Fruit fly (Drosophila melanogaster) whole organism, embryonic: Measurements from ENCODE around the gene RpL32.

Experiments
- Ada2b ChIP-seq: fragments of 200-800 bp; sonication (Bioruptor generic); IDR thresholded peaks from 2 replicates; pipeline ENCODE4 v1.3.6; 2022; ENCODE audit warnings: missing biosample characterization, missing genetic modification characterization
- Atf3 ChIP-seq: fragments of 200-800 bp; sonication (Bioruptor generic); optimal IDR thresholded peaks from 3 replicates; lab custom pipeline; 2016; ENCODE audit warnings: missing biosample characterization, missing genetic modification characterization
- Atf6 ChIP-seq: fragments of 200-800 bp; sonication (Bioruptor generic); IDR thresholded peaks from 2 replicates; pipeline ENCODE4 v1.3.6; 2022; ENCODE audit warnings: missing biosample characterization, missing genetic modification characterization
- CG10147 ChIP-seq: fragments of 200-800 bp; sonication (Bioruptor generic); optimal IDR thresholded peaks from 2 replicates; lab custom pipeline; 2019; ENCODE audit warnings: missing biosample characterization, mild to moderate bottlenecking, missing genetic modification characterization, moderate library complexity
- CG11695 ChIP-seq: fragments of 200-800 bp; sonication (Bioruptor generic); IDR thresholded peaks from 3 replicates; pipeline ENCODE4 v1.3.6; 2022; ENCODE audit warnings: missing biosample characterization, missing genetic modification characterization
- CG12942 ChIP-seq: fragments of 200-800 bp; sonication (Bioruptor generic); optimal IDR thresholded peaks from 3 replicates; lab custom pipeline; 2016; ENCODE audit warnings: missing biosample characterization, missing genetic modification characterization
- CG13123 ChIP-seq: fragments of 200-800 bp; sonication (Bioruptor generic); optimal IDR thresholded peaks from 2 replicates; lab custom pipeline; 2016; ENCODE audit warnings: missing biosample characterization, missing genetic modification characterization
- CG13287 ChIP-seq: fragments of 200-800 bp; sonication (Bioruptor generic); IDR thresholded peaks from 2 replicates; pipeline ENCODE4 v1.3.6; 2022; ENCODE audit warnings: missing biosample characterization, missing genetic modification characterization; ENCODE audit not compliant: partially characterized antibody
- CG16813 ChIP-seq: fragments of 200-800 bp; sonication (Bioruptor generic); IDR thresholded peaks from 3 replicates; pipeline ENCODE4 v1.3.6; 2022; ENCODE audit warnings: missing biosample characterization, missing genetic modification characterization; ENCODE audit not compliant: partially characterized antibody
- CG16815 ChIP-seq: fragments of 200-800 bp; sonication (Bioruptor generic); optimal IDR thresholded peaks from 3 replicates; lab custom pipeline; 2017; ENCODE audit warnings: missing biosample characterization, mild to moderate bottlenecking, missing genetic modification characterization
- CG17328 ChIP-seq: fragments of 200-800 bp; sonication (Bioruptor generic); IDR thresholded peaks from 2 replicates; pipeline ENCODE4 v1.3.6; 2022; ENCODE audit warnings: missing biosample characterization, missing genetic modification characterization
- CG17385 ChIP-seq: fragments of 200-800 bp; sonication (Bioruptor generic); optimal IDR thresholded peaks from 3 replicates; lab custom pipeline; 2018; ENCODE audit warnings: missing biosample characterization, mild to moderate bottlenecking, missing genetic modification characterization
- CG18011 ChIP-seq: fragments of 200-800 bp; sonication (Bioruptor generic); optimal IDR thresholded peaks from 2 replicates; lab custom pipeline; 2017; ENCODE audit warnings: missing biosample characterization, missing genetic modification characterization, mild to moderate bottlenecking, moderate library complexity, missing genotype
- CG18619 ChIP-seq: fragments of 200-800 bp; sonication (Bioruptor generic); optimal IDR thresholded peaks from 3 replicates; lab custom pipeline; 2017; ENCODE audit warnings: missing biosample characterization, mild to moderate bottlenecking, missing genetic modification characterization
- CG2199 ChIP-seq: fragments of 200-800 bp; sonication (Bioruptor generic); IDR thresholded peaks from 3 replicates; pipeline ENCODE4 v1.3.6; 2022; ENCODE audit warnings: missing biosample characterization, missing genetic modification characterization
- CG30020 ChIP-seq: fragments of 200-800 bp; optimal IDR thresholded peaks from 2 replicates; lab custom pipeline; 2019; ENCODE audit warnings: missing biosample characterization, mild to moderate bottlenecking, missing genetic modification characterization, moderate library complexity
- CG33557 ChIP-seq: fragments of 200-800 bp; sonication (Bioruptor generic); optimal IDR thresholded peaks from 2 replicates; lab custom pipeline; 2019; ENCODE audit warnings: missing biosample characterization, mild to moderate bottlenecking, missing genetic modification characterization, moderate library complexity
- CG3838 ChIP-seq: fragments of 200-800 bp; sonication (Bioruptor generic); optimal IDR thresholded peaks from 3 replicates; lab custom pipeline; 2016; ENCODE audit warnings: missing biosample characterization, missing genetic modification characterization
- CG4617 ChIP-seq: fragments of 200-800 bp; sonication (Bioruptor generic); optimal IDR thresholded peaks from 3 replicates; lab custom pipeline; 2016; ENCODE audit warnings: missing biosample characterization, missing genetic modification characterization, borderline replicate concordance
- CG5180 ChIP-seq: fragments of 200-800 bp; sonication (Bioruptor generic); optimal IDR thresholded peaks from 3 replicates; lab custom pipeline; 2017; ENCODE audit warnings: missing biosample characterization, missing genetic modification characterization, mild to moderate bottlenecking, moderate library complexity, missing genetic modification reagents
- CG5953 ChIP-seq: fragments of 200-800 bp; sonication (Bioruptor generic); IDR thresholded peaks from 2 replicates; pipeline ENCODE4 v1.3.6; 2022; ENCODE audit warnings: missing biosample characterization, missing genetic modification characterization
- CG6765 ChIP-seq: fragments of 200-800 bp; sonication (Bioruptor generic); optimal IDR thresholded peaks from 3 replicates; lab custom pipeline; 2017; ENCODE audit warnings: missing biosample characterization, mild to moderate bottlenecking, missing genetic modification characterization
- CG8359 ChIP-seq: fragments of 200-800 bp; sonication (Bioruptor generic); optimal IDR thresholded peaks from 2 replicates; lab custom pipeline; 2017; ENCODE audit warnings: missing biosample characterization, mild to moderate bottlenecking, missing genetic modification characterization, borderline replicate concordance
- CG8478 ChIP-seq: fragments of >200 bp; optimal IDR thresholded peaks from 2 replicates; lab custom pipeline; 2018
- CG8924 ChIP-seq: fragments of 200-800 bp; optimal IDR thresholded peaks from 3 replicates; lab custom pipeline; 2019; ENCODE audit warnings: missing biosample characterization, mild to moderate bottlenecking, missing genetic modification characterization, moderate library complexity
- CkIIα-i1 ChIP-seq: fragments of 200-800 bp; sonication (Bioruptor generic); IDR thresholded peaks from 2 replicates; pipeline ENCODE4 v1.3.6; 2022; ENCODE audit warnings: missing biosample characterization, missing genetic modification characterization
- E2f2 ChIP-seq: fragments of 200-800 bp; sonication (Bioruptor generic); IDR thresholded peaks from 2 replicates; pipeline ENCODE4 v1.3.6; 2022; ENCODE audit warnings: missing biosample characterization, missing genetic modification characterization
- Elba2 ChIP-seq: fragments of 200-800 bp; sonication (Bioruptor generic); optimal IDR thresholded peaks from 3 replicates; lab custom pipeline; 2016; ENCODE audit warnings: missing biosample characterization, missing genetic modification characterization
- HLH54F ChIP-seq: fragments of 200-800 bp; sonication (Bioruptor generic); optimal IDR thresholded peaks from 3 replicates; lab custom pipeline; 2016; ENCODE audit warnings: missing biosample characterization, missing genetic modification characterization
- Jarid2 ChIP-seq: fragments of 200-800 bp; sonication (Bioruptor generic); optimal IDR thresholded peaks from 3 replicates; lab custom pipeline; 2017; ENCODE audit warnings: mild to moderate bottlenecking, missing biosample characterization, missing genetic modification reagents, missing genetic modification characterization
- TFAM ChIP-seq: fragments of 200-800 bp; sonication (Bioruptor generic); optimal IDR thresholded peaks from 2 replicates; lab custom pipeline; 2017; ENCODE audit warnings: missing biosample characterization, missing genetic modification characterization, inconsistent platforms
- al ChIP-seq: fragments of 200-800 bp; sonication (Bioruptor generic); IDR thresholded peaks from 2 replicates; pipeline ENCODE4 v1.3.6; 2022; ENCODE audit warnings: missing biosample characterization, missing genetic modification characterization
- amos ChIP-seq: fragments of 200-800 bp; sonication (Bioruptor generic); IDR thresholded peaks from 2 replicates; pipeline ENCODE4 v1.3.6; 2022; ENCODE audit warnings: missing biosample characterization, missing genetic modification characterization; ENCODE audit not compliant: partially characterized antibody
- aop ChIP-seq: fragments of 200-800 bp; sonication (Bioruptor generic); IDR thresholded peaks from 2 replicates; pipeline ENCODE4 v1.3.6; 2022; ENCODE audit warnings: missing biosample characterization, missing genetic modification characterization
- cg ChIP-seq: fragments of 200-800 bp; sonication (Bioruptor generic); optimal IDR thresholded peaks from 3 replicates; lab custom pipeline; 2019; ENCODE audit warnings: missing biosample characterization, mild to moderate bottlenecking, missing genetic modification characterization, moderate library complexity
- dan ChIP-seq: fragments of 200-800 bp; sonication (Bioruptor generic); IDR thresholded peaks from 2 replicates; pipeline ENCODE4 v1.3.6; 2022; ENCODE audit warnings: missing biosample characterization, missing genetic modification characterization
- emc ChIP-seq: fragments of 200-800 bp; sonication (Bioruptor generic); optimal IDR thresholded peaks from 2 replicates; lab custom pipeline; 2016; ENCODE audit warnings: missing biosample characterization, missing genetic modification characterization
- esg ChIP-seq: fragments of 200-800 bp; sonication (Bioruptor generic); conservative IDR thresholded peaks from 2 replicates; pipeline ENCODE4 v1.3.6; 2022; ENCODE audit warnings: missing biosample characterization, missing genetic modification characterization
- ewg ChIP-seq: fragments of 200-800 bp; sonication (Bioruptor generic); optimal IDR thresholded peaks from 3 replicates; lab custom pipeline; 2017; ENCODE audit warnings: mild to moderate bottlenecking, missing biosample characterization, missing genetic modification reagents, missing genetic modification characterization
- eyg ChIP-seq: fragments of 200-800 bp; sonication (Bioruptor generic); optimal IDR thresholded peaks from 3 replicates; lab custom pipeline; 2016; ENCODE audit warnings: missing biosample characterization, missing genetic modification characterization
- fd64A ChIP-seq: fragments of 200-800 bp; sonication (Bioruptor generic); optimal IDR thresholded peaks from 3 replicates; lab custom pipeline; 2018; ENCODE audit warnings: missing biosample characterization, mild to moderate bottlenecking, missing genetic modification characterization
- fu2 ChIP-seq: fragments of 200-800 bp; sonication (Bioruptor generic); optimal IDR thresholded peaks from 2 replicates; lab custom pipeline; 2016; ENCODE audit warnings: missing biosample characterization, missing genetic modification characterization
- hb ChIP-seq: fragments of 200-800 bp; sonication (Bioruptor generic); IDR thresholded peaks from 3 replicates; pipeline ENCODE4 v1.3.6; 2022; ENCODE audit warnings: missing biosample characterization, missing genetic modification characterization; ENCODE audit not compliant: partially characterized antibody
- kah ChIP-seq: fragments of 200-800 bp; sonication (Bioruptor generic); optimal IDR thresholded peaks from 2 replicates; lab custom pipeline; 2018; ENCODE audit warnings: missing biosample characterization, mild to moderate bottlenecking, missing genetic modification characterization
- klu ChIP-seq: fragments of 200-800 bp; sonication (Bioruptor generic); IDR thresholded peaks from 2 replicates; pipeline ENCODE4 v1.3.6; 2022; ENCODE audit warnings: missing biosample characterization, missing genetic modification characterization
- mam ChIP-seq: fragments of 200-800 bp; sonication (Bioruptor generic); optimal IDR thresholded peaks from 3 replicates; lab custom pipeline; 2016; ENCODE audit warnings: missing biosample characterization, missing genetic modification characterization
- mld ChIP-seq: fragments of 200-800 bp; sonication (Bioruptor generic); IDR thresholded peaks from 3 replicates; pipeline ENCODE4 v1.3.6; 2022; ENCODE audit warnings: missing biosample characterization, missing genetic modification characterization; ENCODE audit not compliant: partially characterized antibody
- odd ChIP-seq: fragments of 200-800 bp; sonication (Bioruptor generic); optimal IDR thresholded peaks from 2 replicates; lab custom pipeline; 2017; ENCODE audit warnings: missing biosample characterization, mild to moderate bottlenecking, missing genetic modification characterization
- pros ChIP-seq: fragments of 200-800 bp; sonication (Bioruptor generic); optimal IDR thresholded peaks from 3 replicates; lab custom pipeline; 2019; ENCODE audit warnings: missing biosample characterization, mild to moderate bottlenecking, missing genetic modification characterization, moderate library complexity
- scrt ChIP-seq: fragments of 200-800 bp; sonication (Bioruptor generic); optimal IDR thresholded peaks from 2 replicates; lab custom pipeline; 2018; ENCODE audit warnings: missing biosample characterization, mild to moderate bottlenecking, missing genetic modification characterization, moderate library complexity
- stwl ChIP-seq: fragments of 200-800 bp; sonication (Bioruptor generic); optimal IDR thresholded peaks from 3 replicates; lab custom pipeline; 2018; ENCODE audit warnings: missing biosample characterization, mild to moderate bottlenecking, missing genetic modification characterization, moderate library complexity

RpL32 gene

DNA sequence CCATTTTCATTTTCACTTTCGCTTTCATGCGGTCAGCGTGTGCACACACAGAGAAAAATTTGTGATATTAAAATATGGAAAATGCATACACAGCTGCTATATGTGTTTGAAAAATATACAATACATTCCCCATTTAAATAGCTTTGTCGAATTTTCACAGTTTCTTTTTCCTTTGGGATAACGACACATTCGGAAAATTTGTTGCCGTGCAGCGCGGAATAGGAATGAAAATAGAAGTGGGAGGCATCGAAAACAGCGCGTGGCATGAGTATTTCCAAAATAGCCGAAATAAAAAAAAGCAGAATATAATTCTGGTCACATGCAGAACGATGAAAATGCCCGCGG, 46.7 kb upstream of the RpL32 start (continued):
- TF ChIP-seq cg (GFP tag; lab: Kevin White, UChicago) (no peak), CG30020 (tag; lab: Kevin White, UChicago) (peak; percentile 2), CG12942 (GFP tag; lab: Kevin White, UChicago) (peak; percentile 75), hb (GFP tag; lab: Robert Waterston, UW) (no peak), odd (GFP tag; lab: Kevin White, UChicago) (peak; percentile 68), CG8924 (tag; lab: Kevin White, UChicago) (peak; percentile 85), kah (GFP tag; lab: Kevin White, UChicago) (peak; percentile 54), CG4617 (peak; percentile 48), dan (no peak), fu2 (peak; percentile 80), CG11695 (GFP tag; lab: Robert Waterston, UW) (peak; percentile 78), amos (GFP tag; lab: Robert Waterston, UW) (no peak), esg (peak; percentile 79), mam (GFP tag; lab: Kevin White, UChicago) (peak; percentile 89), fd64A (GFP tag; lab: Kevin White, UChicago) (peak; percentile 71), eyg (GFP tag; lab: Kevin White, UChicago) (peak; percentile 84), Ada2b (peak; percentile 85), CG18619 (GFP tag; lab: Kevin White, UChicago) (peak; percentile 80), HLH54F (GFP tag; lab: Kevin White, UChicago) (peak; percentile 83), stwl (tag; lab: Kevin White, UChicago) (no peak), CG8478 (lab: Kevin White, UChicago) (no peak), Elba2 (GFP tag; lab: Kevin White, UChicago) (no peak), CG18011 (GFP tag; lab: Kevin White, UChicago) (peak; percentile 52), CG5180 (GFP tag; lab: Kevin White, UChicago) (peak; percentile 62), emc (GFP tag; lab: Kevin White, UChicago) (peak; percentile 57), pros (GFP tag; lab: Kevin White, UChicago) (no peak), CG8359 (GFP tag; lab: Kevin White, UChicago) (peak; percentile 39), Jarid2 (GFP tag; lab: Kevin White, UChicago) (peak; percentile 42), CG13123 (GFP tag; lab: Kevin White, UChicago) (peak; percentile 65), CkIIα-i1 (GFP tag; lab: Robert Waterston, UW) (0 out of 2 replicates have a peak, but pooled peaks have one; percentile 40), Atf3 (peak; percentile 79), CG3838 (GFP tag; lab: Kevin White, UChicago) (peak; percentile 76), TFAM (GFP tag; lab: Kevin White, UChicago) (peak; percentile 9), CG33557 (GFP tag; lab: Kevin White, UChicago) (peak; percentile 38), CG6765 (peak; percentile 48), mld (GFP tag; lab: Robert Waterston, UW) (no peak), klu (GFP tag; lab: Robert Waterston, UW) (peak; percentile 76), scrt (GFP tag; lab: Kevin White, UChicago) (peak; percentile 78), CG17385 (GFP tag; lab: Kevin White, UChicago) (peak; percentile 84), E2f2 (peak; percentile 57), CG16815 (peak; percentile 59), al (GFP tag; lab: Robert Waterston, UW) (peak; percentile 90), CG10147 (GFP tag; lab: Kevin White, UChicago) (peak; percentile 73), CG13287 (GFP tag; lab: Robert Waterston, UW) (no peak), ewg (peak; percentile 69), Atf6 (GFP tag; lab: Robert Waterston, UW) (peak; percentile 89), CG2199 (GFP tag; lab: Robert Waterston, UW) (peak; percentile 73; the same call in 1 of the 3 replicates), CG5953 (GFP tag; lab: Robert Waterston, UW) (peak; percentile 60), CG16813 (no peak), aop (GFP tag; lab: Robert Waterston, UW) (no peak), CG17328 (GFP tag; lab: Robert Waterston, UW) (peak; percentile 83)
